Fruit fly (Drosophila melanogaster) whole organism, prepupa: Measurements from ENCODE around the gene KaiR1D.

Experiments
- CG15336 ChIP-seq: fragments of 200-800 bp; sonication (Bioruptor generic); IDR thresholded peaks from 2 replicates; pipeline ENCODE4 v1.3.6; 2022; ENCODE audit warnings: missing biosample characterization, missing genetic modification characterization
- Eip78C ChIP-seq: fragments of 200-800 bp; sonication (Bioruptor generic); peaks from one replicate; lab custom pipeline; 2016; ENCODE audit warnings: missing biosample characterization, missing genetic modification characterization
- Smox ChIP-seq: fragments of 200-800 bp; sonication (Bioruptor generic); optimal IDR thresholded peaks from 3 replicates; lab custom pipeline; 2016; ENCODE audit warnings: missing biosample characterization, missing genetic modification characterization
- achi ChIP-seq: fragments of 200-800 bp; sonication (Bioruptor generic); optimal IDR thresholded peaks from 3 replicates; lab custom pipeline; 2016; ENCODE audit warnings: missing biosample characterization, missing genetic modification characterization

DNA sequence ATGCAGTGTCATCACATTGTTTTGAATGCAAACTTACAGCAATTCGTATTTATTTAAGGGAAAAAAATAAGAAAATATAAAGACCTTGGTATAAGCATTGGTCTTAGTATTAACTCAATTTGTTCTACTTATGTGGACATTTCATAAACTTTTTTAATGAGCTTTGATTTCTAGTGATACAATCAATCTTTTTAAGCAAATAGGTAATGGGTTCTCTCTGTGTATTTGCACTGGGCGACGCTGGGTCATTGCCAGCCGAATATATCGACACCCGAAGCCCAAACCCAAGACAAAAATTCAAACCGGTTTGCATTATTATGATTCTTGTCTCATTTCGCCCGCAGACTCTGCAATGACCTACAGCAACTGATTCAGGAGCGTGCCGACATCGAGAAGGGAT lies 30.5 kb downstream of the KaiR1D start:
- TF ChIP-seq CG15336 (GFP tag; lab: Robert Waterston, UW) (no peak), achi (GFP tag; lab: Kevin White, UChicago) (no peak), Eip78C (GFP tag; lab: Kevin White, UChicago) (peak; percentile 72), Smox (GFP tag; lab: Kevin White, UChicago) (peak; percentile 24)
